Worm (Caenorhabditis elegans) whole organism, L4 larva: ENCODE measurements around the gene W07G4.5.

Experiments
- D1046.2 ChIP-seq: fragments of 200-800 bp; sonication (Bioruptor generic); IDR thresholded peaks from 2 replicates; pipeline ENCODE4 v1.3.6; 2022; ENCODE audit warnings: missing genetic modification characterization, missing compliant biosample characterization
- F10B5.3 ChIP-seq: sonication (generic microtip); optimal IDR thresholded peaks from 2 replicates; lab custom pipeline; 2016; ENCODE audit warnings: mild to moderate bottlenecking, missing genetic modification characterization, missing compliant biosample characterization
- R02D3.7 ChIP-seq: fragments of 150-350 bp; sonication (generic microtip); optimal IDR thresholded peaks from 3 replicates; lab custom pipeline; 2014; ENCODE audit warnings: missing biosample characterization, missing genetic modification characterization
- T20F7.1 ChIP-seq: fragments of 200-800 bp; sonication (Bioruptor generic); optimal IDR thresholded peaks from 2 replicates; lab custom pipeline; 2018; ENCODE audit warnings: mild to moderate bottlenecking, missing genetic modification characterization, missing compliant biosample characterization
- Y105C5A.15 ChIP-seq: fragments of 200-800 bp; sonication (Bioruptor generic); IDR thresholded peaks from 2 replicates; pipeline ENCODE4 v1.3.6; 2022; ENCODE audit warnings: missing genetic modification characterization, missing compliant biosample characterization
- Y48G9A.11 ChIP-seq: fragments of 200-800 bp; sonication (Bioruptor generic); IDR thresholded peaks from 2 replicates; pipeline ENCODE4 v1.3.6; 2022; ENCODE audit warnings: missing genetic modification reagents, missing genetic modification characterization, missing compliant biosample characterization
- Y5F2A.4 ChIP-seq: fragments of 200-800 bp; sonication (Bioruptor generic); optimal IDR thresholded peaks from 2 replicates; lab custom pipeline; 2018; ENCODE audit warnings: mild to moderate bottlenecking, missing genetic modification characterization, missing compliant biosample characterization
- Y75B8A.6 ChIP-seq: fragments of 200-800 bp; sonication (Bioruptor generic); IDR thresholded peaks from 2 replicates; pipeline ENCODE4 v1.3.6; 2022; ENCODE audit warnings: missing genetic modification reagents, missing genetic modification characterization, missing compliant biosample characterization
- ZK337.2 ChIP-seq: fragments of 200-800 bp; sonication (Bioruptor generic); IDR thresholded peaks from 2 replicates; pipeline ENCODE4 v1.3.6; 2022; ENCODE audit warnings: missing genetic modification reagents, missing genetic modification characterization, missing compliant biosample characterization
- ZK546.5 ChIP-seq, 2 experiments: sonication (generic microtip); optimal IDR thresholded peaks; 2 replicates each; lab custom pipeline; 2017; ENCODE audit warnings: missing biosample characterization in 2 of 2, missing genetic modification characterization in 2 of 2
- arid-1 ChIP-seq: fragments of 200-800 bp; sonication (Bioruptor generic); conservative IDR thresholded peaks from 2 replicates; pipeline ENCODE4 v1.3.6; 2022; ENCODE audit warnings: missing genetic modification reagents, missing genetic modification characterization, missing compliant biosample characterization
- ceh-44 ChIP-seq: fragments of 200-800 bp; sonication (Bioruptor generic); IDR thresholded peaks from 2 replicates; pipeline ENCODE4 v1.3.6; 2022; ENCODE audit warnings: missing genetic modification reagents, missing genetic modification characterization, missing compliant biosample characterization
- daf-16 ChIP-seq, 3 experiments: sonication (generic microtip); optimal IDR thresholded peaks; 2 replicates each; lab custom pipeline; 2016 to 2017; ENCODE audit warnings: missing genetic modification characterization in 3 of 3, missing genetic modification reagents in 3 of 3, mild to moderate bottlenecking in 2 of 3, missing compliant biosample characterization in 2 of 3, missing biosample characterization in 1 of 3, moderate library complexity in 1 of 3
- dmd-6 ChIP-seq: fragments of 200-800 bp; sonication (Bioruptor generic); IDR thresholded peaks from 2 replicates; pipeline ENCODE4 v1.3.6; 2022; ENCODE audit warnings: missing genetic modification reagents, missing genetic modification characterization, missing compliant biosample characterization
- dve-1 ChIP-seq: sonication (generic microtip); optimal IDR thresholded peaks from 2 replicates; lab custom pipeline; 2017; ENCODE audit warnings: antibody characterized with exemption, mild to moderate bottlenecking, missing genetic modification characterization, missing compliant biosample characterization; ENCODE audit not compliant: insufficient read depth
- egl-43 ChIP-seq: fragments of 200-800 bp; sonication (Bioruptor generic); IDR thresholded peaks from 2 replicates; pipeline ENCODE4 v1.3.6; 2022; ENCODE audit warnings: missing genetic modification reagents, missing genetic modification characterization, missing compliant biosample characterization
- hif-1 ChIP-seq, 2 experiments: sonication (generic microtip); optimal IDR thresholded peaks; 2 replicates each; lab custom pipeline; 2016 to 2017; ENCODE audit warnings: missing compliant biosample characterization in 2 of 2, missing genetic modification characterization in 2 of 2, missing genetic modification reagents in 2 of 2, missing genotype in 2 of 2, mild to moderate bottlenecking in 1 of 2
- hlh-11 ChIP-seq: fragments of 200-800 bp; sonication (Bioruptor generic); optimal IDR thresholded peaks from 2 replicates; lab custom pipeline; 2018; ENCODE audit warnings: mild to moderate bottlenecking, missing genetic modification characterization, missing compliant biosample characterization
- hlh-30 ChIP-seq: sonication (generic microtip); optimal IDR thresholded peaks from 2 replicates; lab custom pipeline; 2017; ENCODE audit warnings: antibody characterized with exemption, mild to moderate bottlenecking, missing genetic modification characterization, missing compliant biosample characterization; ENCODE audit not compliant: insufficient read depth
- hmg-1.1 ChIP-seq: fragments of 200-800 bp; sonication (Bioruptor generic); IDR thresholded peaks from 2 replicates; pipeline ENCODE4 v1.3.6; 2022; ENCODE audit warnings: missing genetic modification reagents, missing genetic modification characterization, missing compliant biosample characterization
- lin-1 ChIP-seq: fragments of 200-800 bp; sonication (Bioruptor generic); IDR thresholded peaks from 2 replicates; pipeline ENCODE4 v1.3.6; 2022; ENCODE audit warnings: missing genetic modification reagents, missing genetic modification characterization, missing compliant biosample characterization
- lin-13 ChIP-seq: fragments of 150-350 bp; optimal IDR thresholded peaks from 2 replicates; lab custom pipeline; 2014; ENCODE audit warnings: missing biosample characterization, missing genetic modification reagents, missing genetic modification characterization
- lin-15B ChIP-seq: fragments of 150-350 bp; sonication (generic microtip); optimal IDR thresholded peaks from 3 replicates; lab custom pipeline; 2014; ENCODE audit warnings: missing biosample characterization, missing genetic modification characterization
- lin-29 ChIP-seq: fragments of 200-800 bp; sonication (Bioruptor generic); IDR thresholded peaks from 2 replicates; pipeline ENCODE4 v1.3.6; 2022; ENCODE audit warnings: missing genetic modification reagents, missing genetic modification characterization, missing compliant biosample characterization
- lin-38 ChIP-seq: fragments of 200-800 bp; sonication (Bioruptor generic); IDR thresholded peaks from 2 replicates; pipeline ENCODE4 v1.3.6; 2022; ENCODE audit warnings: missing genetic modification reagents, missing genetic modification characterization, missing compliant biosample characterization
- lsy-2 ChIP-seq, 2 experiments: fragments of 150-350 bp in 1 of 2; sonication (generic microtip) in 1 of 2; optimal IDR thresholded peaks; 2 replicates each; lab custom pipeline; 2014 to 2017; ENCODE audit warnings: missing biosample characterization in 2 of 2, missing genetic modification characterization in 2 of 2
- madf-5 ChIP-seq, 2 experiments: fragments of 200-800 bp; sonication (Bioruptor generic); IDR thresholded peaks; 2 replicates each; pipeline ENCODE4 v1.3.6; 2022; ENCODE audit warnings: missing compliant biosample characterization in 2 of 2, missing genetic modification characterization in 2 of 2
- madf-9 ChIP-seq: fragments of 200-800 bp; sonication (Bioruptor generic); conservative IDR thresholded peaks from 2 replicates; pipeline ENCODE4 v1.3.6; 2022; ENCODE audit warnings: missing genetic modification reagents, missing genetic modification characterization, missing compliant biosample characterization
- mdl-1 ChIP-seq, 2 experiments: fragments of 150-350 bp in 1 of 2; sonication (generic microtip) in 1 of 2; optimal IDR thresholded peaks; 2 replicates each; lab custom pipeline; 2014 to 2017; ENCODE audit warnings: missing biosample characterization in 2 of 2, missing genetic modification characterization in 2 of 2
- mdt-29 ChIP-seq: fragments of 200-800 bp; sonication (Bioruptor generic); IDR thresholded peaks from 2 replicates; pipeline ENCODE4 v1.3.6; 2022; ENCODE audit warnings: missing genetic modification reagents, missing genetic modification characterization, missing compliant biosample characterization
- mep-1 ChIP-seq: fragments of 150-350 bp; sonication (generic microtip); optimal IDR thresholded peaks from 3 replicates; lab custom pipeline; 2014; ENCODE audit warnings: missing biosample characterization, missing genetic modification characterization
- mxl-3 ChIP-seq: fragments of 200-800 bp; sonication (Bioruptor generic); optimal IDR thresholded peaks from 2 replicates; lab custom pipeline; 2018; ENCODE audit warnings: mild to moderate bottlenecking, missing genetic modification characterization, missing compliant biosample characterization
- nhr-10 ChIP-seq: fragments of 150-350 bp; optimal IDR thresholded peaks from 2 replicates; lab custom pipeline; 2014; ENCODE audit warnings: missing biosample characterization, missing genetic modification characterization
- nhr-11 ChIP-seq: fragments of 150-350 bp; optimal IDR thresholded peaks from 2 replicates; lab custom pipeline; 2014; ENCODE audit warnings: missing biosample characterization, missing genetic modification characterization
- nhr-111 ChIP-seq: fragments of 200-800 bp; sonication (Bioruptor generic); optimal IDR thresholded peaks from 2 replicates; lab custom pipeline; 2018; ENCODE audit warnings: mild to moderate bottlenecking, missing genetic modification characterization, missing compliant biosample characterization
- nhr-237 ChIP-seq: sonication (generic microtip); optimal IDR thresholded peaks from 2 replicates; lab custom pipeline; 2017; ENCODE audit warnings: missing biosample characterization, missing genetic modification characterization
- nhr-28 ChIP-seq: fragments of 150-350 bp; optimal IDR thresholded peaks from 2 replicates; lab custom pipeline; 2014; ENCODE audit warnings: missing biosample characterization, missing genetic modification characterization
- nhr-6 ChIP-seq: fragments of 150-350 bp; optimal IDR thresholded peaks from 2 replicates; lab custom pipeline; 2014; ENCODE audit warnings: missing biosample characterization, missing genetic modification characterization
- pqm-1 ChIP-seq: sonication (generic microtip); optimal IDR thresholded peaks from 2 replicates; lab custom pipeline; 2017; ENCODE audit warnings: missing biosample characterization, missing genetic modification characterization
- rbr-2 ChIP-seq: sonication (generic microtip); optimal IDR thresholded peaks from 2 replicates; lab custom pipeline; 2016; ENCODE audit warnings: missing genotype, missing genetic modification characterization, missing compliant biosample characterization
- saeg-2 ChIP-seq: fragments of 200-800 bp; sonication (Bioruptor generic); IDR thresholded peaks from 2 replicates; pipeline ENCODE4 v1.3.6; 2022; ENCODE audit warnings: missing genetic modification reagents, missing genetic modification characterization, missing compliant biosample characterization
- tag-97 ChIP-seq: fragments of 200-800 bp; sonication (Bioruptor generic); IDR thresholded peaks from 2 replicates; pipeline ENCODE4 v1.3.6; 2022; ENCODE audit warnings: missing genetic modification characterization, missing compliant biosample characterization
- unc-62 ChIP-seq, 3 experiments: fragments of 150-350 bp in 1 of 3; sonication (generic microtip); optimal IDR thresholded peaks in 2 of 3; peaks in 1 of 3; 1 replicate in 1 of 3; 2 replicates in 2 of 3; lab custom pipeline; 2014 to 2017; ENCODE audit warnings: missing biosample characterization in 3 of 3, missing genetic modification characterization in 3 of 3, missing genetic modification reagents in 3 of 3, missing genotype in 1 of 3
- zip-11 ChIP-seq: fragments of 200-800 bp; sonication (Bioruptor generic); IDR thresholded peaks from 2 replicates; pipeline ENCODE4 v1.3.6; 2022; ENCODE audit warnings: missing genetic modification characterization, missing compliant biosample characterization

Gene W07G4.5

DNA sequence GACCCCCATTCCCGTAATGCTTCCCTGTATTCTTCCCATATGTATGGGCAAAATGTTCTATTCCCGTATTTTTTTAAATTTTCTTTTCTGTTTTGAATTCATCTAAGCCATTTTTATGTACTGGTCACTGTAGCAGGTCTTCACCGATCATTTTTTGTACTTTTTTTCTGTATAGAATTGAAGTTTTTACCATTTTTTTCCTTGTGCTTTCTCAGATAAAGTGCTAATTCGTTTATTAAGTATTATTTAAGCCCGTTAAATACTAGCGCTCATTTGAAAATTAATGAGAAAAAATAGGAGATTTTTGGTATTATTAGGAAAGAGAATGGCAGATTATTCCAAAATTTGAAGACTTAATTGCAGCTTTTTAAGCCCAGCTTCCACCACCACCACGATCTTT lies 41.0 kb upstream of the W07G4.5 start:
- peak; percentile 40 for TF ChIP-seq lin-38
- TF ChIP-seq Y48G9A.11 (GFP tag; lab: Robert Waterston, UW) = no peak
- TF ChIP-seq arid-1 (GFP tag; lab: Robert Waterston, UW) = 0 out of 2 replicates have a peak, but pooled peaks have one; percentile 28

ce11 chrV:13008825-13009224 lies 39.0 kb upstream of the W07G4.5 start, which contains the start of gene F15B9.10:
F15B9.10 (minus strand) TSS chrV:13008925.
- TF ChIP-seq unc-62 (GFP tag; optimal IDR thresholded peaks at IDR 0.05 in 1 of 2; lab: Kevin White, UChicago) = peak in 1 of 2 experiments; percentile 3
- TF ChIP-seq unc-62 (tag; optimal IDR thresholded peaks at IDR 0.05; lab: Kevin White, UChicago) = no peak
- TF ChIP-seq egl-43 = no peak

ce11 chrV:13009271-13009670 lies 38.5 kb upstream of the W07G4.5 start:
- TF ChIP-seq lin-1 (GFP tag; lab: Robert Waterston, UW) (no peak), R02D3.7 (tag; lab: Kevin White, UChicago) (peak; percentile 43)

DNA sequence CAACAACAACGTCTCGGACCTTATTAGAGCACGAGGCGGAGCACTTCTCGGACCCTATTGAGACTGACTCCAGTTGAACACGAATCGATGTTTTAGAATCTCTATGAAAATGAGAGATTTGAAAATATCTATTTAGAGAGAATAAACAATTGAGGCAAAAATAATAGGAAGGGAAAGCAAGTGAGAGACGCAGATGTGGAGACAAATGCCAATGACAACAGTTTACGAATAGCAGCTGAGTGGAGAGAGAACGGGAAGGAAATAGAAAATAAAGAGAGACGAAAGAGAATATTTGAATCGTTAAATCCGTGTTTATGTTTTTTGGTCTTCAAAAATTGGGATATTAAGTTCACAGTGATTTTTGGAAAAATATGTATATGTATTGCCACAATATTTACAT lies 37.9 kb upstream of the W07G4.5 start:
- peak; percentile 54 for TF ChIP-seq hlh-11
- TF ChIP-seq nhr-11 = peak; percentile 26
- TF ChIP-seq lin-15B = no peak
- TF ChIP-seq nhr-237 (tag; lab: Kevin White, UChicago) = no peak
- no peak for TF ChIP-seq Y75B8A.6 (GFP tag; lab: Robert Waterston, UW)
- no peak for TF ChIP-seq ZK337.2 (GFP tag; lab: Robert Waterston, UW)
- TF ChIP-seq ceh-44 = no peak
- no peak for TF ChIP-seq F10B5.3 (tag; lab: Kevin White, UChicago)
- no peak for TF ChIP-seq zip-11
- peak; percentile 27 for TF ChIP-seq mep-1 (tag; lab: Kevin White, UChicago)
- no peak for TF ChIP-seq arid-1 (GFP tag; lab: Robert Waterston, UW)
- peak; percentile 39 for TF ChIP-seq rbr-2 (tag; lab: Kevin White, UChicago)
- peak in 1 of 2 experiments; percentile 1 for TF ChIP-seq lsy-2 (tag; optimal IDR thresholded peaks at IDR 0.05; lab: Kevin White, UChicago)
- no peak for TF ChIP-seq mxl-3 (GFP tag; lab: Kevin White, UChicago)
- peak; percentile 33; the same call in 1 of the 2 replicates for TF ChIP-seq hmg-1.1
- TF ChIP-seq dve-1 (tag; lab: Kevin White, UChicago) = peak; percentile 21
- peak; percentile 18 for TF ChIP-seq nhr-28 (tag; lab: Kevin White, UChicago)
- TF ChIP-seq ZK546.5 (tag; optimal IDR thresholded peaks at IDR 0.05; lab: Kevin White, UChicago) = no peak
- peak; percentile 18 for TF ChIP-seq nhr-10 (tag; lab: Kevin White, UChicago)
- TF ChIP-seq lin-13 = peak; percentile 9
- peak; percentile 35; the same call in 1 of the 2 replicates for TF ChIP-seq dmd-6 (GFP tag; lab: Robert Waterston, UW)
- peak in 1 of 2 experiments; percentile 34 for TF ChIP-seq mdl-1 (tag; optimal IDR thresholded peaks at IDR 0.05; lab: Kevin White, UChicago)
- no peak for TF ChIP-seq daf-16 (GFP tag; optimal IDR thresholded peaks at IDR 0.05; lab: Kevin White, UChicago)
- TF ChIP-seq daf-16 (tag; optimal IDR thresholded peaks at IDR 0.05; lab: Kevin White, UChicago) = peak; percentile 72
- no peak for TF ChIP-seq nhr-6 (tag; lab: Kevin White, UChicago)
- no peak for TF ChIP-seq pqm-1 (tag; lab: Kevin White, UChicago)
- TF ChIP-seq madf-5 (GFP tag; IDR thresholded peaks at IDR 0.05; lab: Robert Waterston, UW) = no peak

ce11 chrV:13011904-13012303 lies 35.9 kb upstream of the W07G4.5 start:
- TF ChIP-seq Y105C5A.15 (GFP tag; lab: Robert Waterston, UW) = no peak
- no peak for TF ChIP-seq lin-29 (GFP tag; lab: Robert Waterston, UW)
- peak in 1 of 2 experiments; percentile 15 for TF ChIP-seq lsy-2 (tag; optimal IDR thresholded peaks at IDR 0.05; lab: Kevin White, UChicago)
- TF ChIP-seq D1046.2 (GFP tag; lab: Robert Waterston, UW) = no peak
- no peak for TF ChIP-seq hif-1 (tag; optimal IDR thresholded peaks at IDR 0.05; lab: Kevin White, UChicago)
- no peak for TF ChIP-seq nhr-111
- TF ChIP-seq Y5F2A.4 (GFP tag; lab: Kevin White, UChicago) = no peak
- TF ChIP-seq saeg-2 = peak; percentile 37; the same call in 1 of the 2 replicates
- peak; percentile 5 for TF ChIP-seq pqm-1 (tag; lab: Kevin White, UChicago)
- no peak for TF ChIP-seq tag-97
- TF ChIP-seq madf-9 = no peak
- no peak for TF ChIP-seq hlh-30 (tag; lab: Kevin White, UChicago)
- no peak for TF ChIP-seq mdt-29 (GFP tag; lab: Robert Waterston, UW)
- peak; percentile 52 for TF ChIP-seq T20F7.1
